Worm (Caenorhabditis elegans): ENCODE data around the gene C41G11.1.

The C41G11.1 gene

ce11 chrX:5707809-5708208 lies 12.2 kb downstream of the C41G11.1 start (continued):
- TF ChIP-seq lag-1 (GFP tag; IDR thresholded peaks at IDR 0.05) (no peak), madf-6 (GFP tag; IDR thresholded peaks at IDR 0.05) (peak; percentile 63), ztf-22 (GFP tag; optimal IDR thresholded peaks at IDR 0.05) (no peak), K11D2.4 (GFP tag; IDR thresholded peaks at IDR 0.05) (0 out of 2 replicates have a peak, but pooled peaks have one; percentile 45), snpc-1.1 (tag; optimal IDR thresholded peaks at IDR 0.05; ENCODE audit: insufficient read depth) (peak; percentile 12), ztf-25 (GFP tag; IDR thresholded peaks at IDR 0.05) (peak; percentile 93), hlh-12 (tag; optimal IDR thresholded peaks at IDR 0.05) (no peak), B0261.1 (tag; optimal IDR thresholded peaks at IDR 0.05) (peak; percentile 96), madf-3 (GFP tag; IDR thresholded peaks at IDR 0.05) (no peak), chd-7 (tag; optimal IDR thresholded peaks at IDR 0.05) (peak; percentile 82), F10E7.11 (tag; optimal IDR thresholded peaks at IDR 0.05) (peak; percentile 66), Y79H2A.3 (GFP tag; conservative IDR thresholded peaks at IDR 0.05) (peak; percentile 56; the same call in 1 of the 2 replicates), ceh-40 (GFP tag; IDR thresholded peaks at IDR 0.05) (peak; percentile 73; the same call in 1 of the 2 replicates), ceh-27 (GFP tag; optimal IDR thresholded peaks at IDR 0.05) (peak; percentile 70), atf-7 (tag; optimal IDR thresholded peaks at IDR 0.05) (peak; percentile 31), attf-5 (GFP tag; optimal IDR thresholded peaks at IDR 0.05) (peak; percentile 56), ceh-100 (GFP tag; IDR thresholded peaks at IDR 0.05) (no peak; the same call in 1 of the 2 replicates), bed-2 (GFP tag; IDR thresholded peaks at IDR 0.05) (peak; percentile 65; the same call in 1 of the 2 replicates), rpc-1 (optimal IDR thresholded peaks at IDR 0.05) (peak; percentile 96), rpc-1 (tag; optimal IDR thresholded peaks at IDR 0.05) (peak; percentile 93), Y53G8AR.9 (GFP tag; conservative IDR thresholded peaks at IDR 0.05) (peak; percentile 69; the same call in 1 of the 2 replicates), dpl-1 (GFP tag; optimal IDR thresholded peaks at IDR 0.05) (no peak), nfya-2 (GFP tag; IDR thresholded peaks at IDR 0.05) (no peak), pbrm-1 (GFP tag; IDR thresholded peaks at IDR 0.05) (peak; percentile 90), rcor-1 (GFP tag; IDR thresholded peaks at IDR 0.05) (peak; percentile 84), lsl-1 (GFP tag; optimal IDR thresholded peaks at IDR 0.05) (no peak), nfya-1 (tag; optimal IDR thresholded peaks at IDR 0.05; ENCODE audit: borderline replicate concordance, insufficient read depth) (no peak), D2030.7 (GFP tag; IDR thresholded peaks at IDR 0.05) (peak; percentile 85), Y53F4B.3 (GFP tag; IDR thresholded peaks at IDR 0.05) (peak; percentile 64; the same call in 1 of the 2 replicates), sptf-2 (GFP tag; optimal IDR thresholded peaks at IDR 0.05) (peak; percentile 19), ztf-6 (GFP tag; IDR thresholded peaks at IDR 0.05) (peak; percentile 83; the same call in 1 of the 2 replicates), nhr-90 (tag; optimal IDR thresholded peaks at IDR 0.05) (peak; percentile 90), xnd-1 (tag; optimal IDR thresholded peaks at IDR 0.05) (no peak), cebp-2 (GFP tag; IDR thresholded peaks at IDR 0.05) (0 out of 2 replicates have a peak, but pooled peaks have one; percentile 35), athp-1 (tag; optimal IDR thresholded peaks at IDR 0.05) (peak; percentile 74), egl-18 (GFP tag; IDR thresholded peaks at IDR 0.05) (peak; percentile 35; the same call in 1 of the 2 replicates), ama-1 (optimal IDR thresholded peaks at IDR 0.05) (no peak), ama-1 (GFP tag; optimal IDR thresholded peaks at IDR 0.05) (peak in 1 of 2 experiments; percentile 65), tbp1 (GFP tag; optimal IDR thresholded peaks at IDR 0.05) (peak; percentile 97), dpff-1 (tag; optimal IDR thresholded peaks at IDR 0.05) (no peak), somi-1 (GFP tag; optimal IDR thresholded peaks at IDR 0.05) (peak; percentile 58), madf-8 (GFP tag; conservative IDR thresholded peaks at IDR 0.05) (no peak), mcd-1 (GFP tag; IDR thresholded peaks at IDR 0.05) (peak; percentile 69), nhr-27 (tag; optimal IDR thresholded peaks at IDR 0.05) (no peak), hsf-1 (GFP tag; IDR thresholded peaks at IDR 0.05) (0 out of 2 replicates have a peak, but pooled peaks have one; percentile 31), nhr-120 (GFP tag; IDR thresholded peaks at IDR 0.05) (peak; percentile 89), tlf-1 (GFP tag; optimal IDR thresholded peaks at IDR 0.05) (peak; percentile 29), attf-3 (GFP tag; conservative IDR thresholded peaks at IDR 0.05) (peak; percentile 57; the same call in 1 of the 2 replicates), let-526 (GFP tag; IDR thresholded peaks at IDR 0.05) (no peak)
